Fruit fly (Drosophila melanogaster): ENCODE results near the gene pdgy.

pdgy gene

DNA sequence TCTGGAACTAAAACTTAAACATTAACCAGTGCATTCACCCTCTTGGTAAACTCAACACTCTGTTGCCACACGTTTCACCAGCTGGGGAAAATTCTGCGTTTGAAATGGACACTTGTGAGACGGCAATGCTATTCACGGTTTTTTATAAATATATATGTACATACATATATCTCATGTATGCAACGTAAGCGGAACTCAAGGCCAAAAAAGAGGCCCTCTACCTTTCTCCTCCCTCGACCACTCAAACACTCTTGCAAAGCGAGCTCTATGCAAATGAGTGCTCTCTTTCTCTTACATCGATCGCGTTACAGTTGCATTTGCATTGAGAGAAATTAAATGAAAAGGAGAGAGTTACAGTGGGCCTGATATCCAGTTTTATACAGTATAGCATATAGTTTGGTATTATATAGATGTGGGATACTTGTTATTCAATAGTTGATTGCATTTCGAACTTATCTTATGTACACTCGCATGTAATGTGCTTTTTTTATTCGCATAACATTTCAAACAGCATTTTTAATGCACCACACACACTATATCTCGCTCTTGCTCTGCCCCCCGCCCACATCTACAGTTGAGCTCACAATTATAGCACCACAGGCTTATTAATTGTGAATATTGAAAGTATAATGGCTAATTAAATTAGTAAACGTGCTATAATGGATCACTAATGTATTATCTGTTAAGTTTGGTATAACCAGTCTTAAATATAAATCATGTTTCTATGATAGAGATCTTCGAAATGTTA is 1.1 kb downstream of the pdgy start:
- TF ChIP-seq CG3032 (tag; optimal IDR thresholded peaks at IDR 0.05) (peak; percentile 54), CG11762 (GFP tag; optimal IDR thresholded peaks at IDR 0.05; ENCODE audit: insufficient read depth) (peak; percentile 64), CG8632 (GFP tag; optimal IDR thresholded peaks at IDR 0.05) (peak; percentile 75), Hr39 (GFP tag; optimal IDR thresholded peaks at IDR 0.05) (peak; percentile 88), vri (GFP tag; optimal IDR thresholded peaks at IDR 0.05) (peak; percentile 78), CG10669 (GFP tag; optimal IDR thresholded peaks at IDR 0.05) (peak; percentile 69), CG8119 (GFP tag; IDR thresholded peaks at IDR 0.05) (peak; percentile 87), Lpt (GFP tag; optimal IDR thresholded peaks at IDR 0.05) (peak; percentile 86), CG15336 (GFP tag; IDR thresholded peaks at IDR 0.05) (peak; percentile 92), CG8319 (GFP tag; optimal IDR thresholded peaks at IDR 0.05) (peak; percentile 71), fd85E (GFP tag; optimal IDR thresholded peaks at IDR 0.05) (peak; percentile 81), esn (GFP tag; optimal IDR thresholded peaks at IDR 0.05) (peak; percentile 87), CG16779 (tag; optimal IDR thresholded peaks at IDR 0.05) (peak; percentile 63), acj6 (GFP tag; optimal IDR thresholded peaks at IDR 0.05) (peak; percentile 86), Sox102F (GFP tag; optimal IDR thresholded peaks at IDR 0.05) (peak; percentile 88), svp (GFP tag) (peak; percentile 91), CG9139 (GFP tag; optimal IDR thresholded peaks at IDR 0.05) (no peak), CG34406 (GFP tag; optimal IDR thresholded peaks at IDR 0.05) (peak; percentile 77), pdm3 (GFP tag; optimal IDR thresholded peaks at IDR 0.05) (peak; percentile 89), Sox14 (GFP tag; optimal IDR thresholded peaks at IDR 0.05) (peak; percentile 89), CG7368 (GFP tag; optimal IDR thresholded peaks at IDR 0.05) (peak; percentile 77), ss (GFP tag; optimal IDR thresholded peaks at IDR 0.05) (no peak), dac (GFP tag; optimal IDR thresholded peaks at IDR 0.05) (peak; percentile 66), CG11294 (GFP tag; IDR thresholded peaks at IDR 0.05) (peak; percentile 74), CG6792 (GFP tag; optimal IDR thresholded peaks at IDR 0.05) (peak; percentile 87), cyc (GFP tag; optimal IDR thresholded peaks at IDR 0.05) (peak; percentile 82), CG10631 (GFP tag; optimal IDR thresholded peaks at IDR 0.05) (peak; percentile 72), fd59A (GFP tag; optimal IDR thresholded peaks at IDR 0.05) (peak; percentile 60), CG4318 (GFP tag; optimal IDR thresholded peaks at IDR 0.05) (peak; percentile 70), CG6163 (GFP tag; IDR thresholded peaks at IDR 0.05) (peak; percentile 92), OdsH (GFP tag; optimal IDR thresholded peaks at IDR 0.05) (peak; percentile 85), CG6854 (GFP tag; optimal IDR thresholded peaks at IDR 0.05) (peak; percentile 28), Ets21C (GFP tag; optimal IDR thresholded peaks at IDR 0.05) (peak; percentile 72), Ets96B (tag; optimal IDR thresholded peaks at IDR 0.05) (peak; percentile 67), CG6808 (GFP tag; optimal IDR thresholded peaks at IDR 0.05) (no peak), Eip75B (GFP tag; optimal IDR thresholded peaks at IDR 0.05) (peak; percentile 82), CG6276 (GFP tag; optimal IDR thresholded peaks at IDR 0.05) (peak; percentile 69), topi (GFP tag; optimal IDR thresholded peaks at IDR 0.05) (peak; percentile 84), Hr4 (GFP tag; optimal IDR thresholded peaks at IDR 0.05) (peak; percentile 82), CG31627 (GFP tag; optimal IDR thresholded peaks at IDR 0.05) (peak; percentile 86), spab (GFP tag; optimal IDR thresholded peaks at IDR 0.05) (peak; percentile 44), Smox (GFP tag; optimal IDR thresholded peaks at IDR 0.05) (peak; percentile 84), CG3919 (GFP tag; optimal IDR thresholded peaks at IDR 0.05) (peak; percentile 88), lz (GFP tag; optimal IDR thresholded peaks at IDR 0.05) (peak; percentile 86), Gug (GFP tag; IDR thresholded peaks at IDR 0.05) (peak; percentile 83), CG11902 (GFP tag; optimal IDR thresholded peaks at IDR 0.05) (peak; percentile 60), fkh (GFP tag; optimal IDR thresholded peaks at IDR 0.05) (no peak), Blimp-1 (GFP tag; optimal IDR thresholded peaks at IDR 0.05) (peak; percentile 36), Eip93F (GFP tag; optimal IDR thresholded peaks at IDR 0.05) (peak; percentile 54), Met (GFP tag; optimal IDR thresholded peaks at IDR 0.05) (peak; percentile 83), CG1621 (tag; optimal IDR thresholded peaks at IDR 0.05) (peak; percentile 75)
